Worm (Caenorhabditis elegans) whole organism, midembryonic: ENCODE results near the gene F54B11.4.

ENCODE experiments used
- T22C8.4 ChIP-seq: fragments of 200-800 bp; sonication (Bioruptor generic); IDR thresholded peaks from 2 replicates; pipeline ENCODE4 v1.3.6; 2022; ENCODE audit warnings: missing genetic modification characterization, missing compliant biosample characterization
- cog-1 ChIP-seq: sonication (generic microtip); optimal IDR thresholded peaks from 2 replicates; lab custom pipeline; 2016; ENCODE audit warnings: missing genetic modification characterization, missing compliant biosample characterization
- flt-1 ChIP-seq: fragments of 200-800 bp; sonication (Bioruptor generic); IDR thresholded peaks from 2 replicates; pipeline ENCODE4 v1.3.6; 2022; ENCODE audit warnings: missing genetic modification characterization, missing compliant biosample characterization
- klf-2 ChIP-seq: fragments of 200-800 bp; sonication (Bioruptor generic); conservative IDR thresholded peaks from 2 replicates; pipeline ENCODE4 v1.3.6; 2022; ENCODE audit warnings: missing genetic modification reagents, missing genetic modification characterization, missing compliant biosample characterization
- med-1 ChIP-seq: sonication (generic microtip); optimal IDR thresholded peaks from 2 replicates; lab custom pipeline; 2017; ENCODE audit warnings: missing genetic modification characterization, mild to moderate bottlenecking, missing compliant biosample characterization, antibody characterized with exemption, missing genetic modification reagents; ENCODE audit not compliant: insufficient read depth
- ref-1 ChIP-seq: fragments of 200-800 bp; sonication (Bioruptor generic); conservative IDR thresholded peaks from 2 replicates; pipeline ENCODE4 v1.3.6; 2022; ENCODE audit warnings: missing genetic modification reagents, missing genetic modification characterization, missing compliant biosample characterization
- tab-1 ChIP-seq: fragments of 200-800 bp; sonication (Bioruptor generic); IDR thresholded peaks from 2 replicates; pipeline ENCODE4 v1.3.6; 2022; ENCODE audit warnings: missing genetic modification characterization, missing compliant biosample characterization
- ztf-23 ChIP-seq: fragments of 200-800 bp; sonication (Bioruptor generic); IDR thresholded peaks from 2 replicates; pipeline ENCODE4 v1.3.6; 2022; ENCODE audit warnings: missing genetic modification reagents, missing genetic modification characterization, missing compliant biosample characterization
- ztf-29 ChIP-seq: fragments of 200-800 bp; sonication (Bioruptor generic); IDR thresholded peaks from 2 replicates; pipeline ENCODE4 v1.3.6; 2022; ENCODE audit warnings: missing genetic modification reagents, missing genetic modification characterization, missing compliant biosample characterization

F54B11.4 gene

DNA sequence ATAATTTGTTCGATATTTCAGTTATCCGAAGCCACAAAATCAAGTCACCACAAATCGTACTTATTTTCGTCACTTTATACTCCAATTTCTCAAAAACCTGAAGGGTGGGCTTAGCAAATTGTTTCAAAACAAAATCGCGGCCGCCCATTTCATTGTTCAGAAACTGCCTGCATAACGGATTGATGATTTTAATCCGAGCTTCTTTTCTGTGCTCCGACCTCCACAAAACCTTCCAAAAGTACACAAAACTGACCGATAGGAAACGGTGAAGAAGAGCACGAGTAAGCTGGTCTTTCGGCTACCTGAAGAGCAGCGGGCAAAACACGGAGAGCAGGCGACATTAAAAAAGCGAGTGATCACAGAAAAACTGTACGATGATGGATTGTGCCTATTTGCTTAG, 26.0 kb upstream of the F54B11.4 start, which contains the start of gene R01E6.2:
Gene R01E6.2 (minus strand): TSS at position 101 of the 400 bp plus-strand sequence.
- TF ChIP-seq flt-1 (GFP tag; lab: Robert Waterston, UW) = no peak

DNA sequence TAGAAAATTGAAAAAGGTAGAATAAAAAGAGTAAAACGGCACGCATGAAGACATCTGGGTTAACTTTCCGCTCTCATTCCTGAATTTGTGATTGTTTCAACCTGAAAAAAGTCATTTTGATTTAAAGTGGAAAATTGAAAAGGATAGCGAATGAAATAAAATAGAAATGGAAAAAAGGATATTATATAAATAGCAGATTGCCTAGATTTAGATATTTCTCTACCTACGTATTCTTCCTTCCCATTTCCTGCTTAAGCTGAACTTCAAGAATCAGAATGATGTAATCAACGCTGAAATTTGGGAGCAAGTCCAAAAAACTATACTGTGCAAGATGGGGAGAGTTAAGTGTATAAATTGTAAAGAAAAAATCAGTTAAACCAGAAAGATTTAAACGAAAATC, 22.6 kb upstream of the F54B11.4 start, which contains the start of gene R01E6.7:
Gene R01E6.7 (minus strand): TSS at position 101 of the 400 bp plus-strand sequence.
- TF ChIP-seq tab-1 (GFP tag; lab: Robert Waterston, UW) = no peak
- no peak for TF ChIP-seq cog-1 (tag; lab: Kevin White, UChicago)
- TF ChIP-seq ztf-23 (GFP tag; lab: Robert Waterston, UW) = no peak
- TF ChIP-seq med-1 (GFP tag; lab: Kevin White, UChicago) = no peak
- no peak for TF ChIP-seq flt-1 (GFP tag; lab: Robert Waterston, UW)
- no peak for TF ChIP-seq ztf-29 (GFP tag; lab: Robert Waterston, UW)
- TF ChIP-seq T22C8.4 (GFP tag; lab: Robert Waterston, UW) = no peak
- no peak for TF ChIP-seq ref-1 (GFP tag; lab: Robert Waterston, UW)
- no peak for TF ChIP-seq klf-2 (GFP tag; lab: Robert Waterston, UW)

DNA sequence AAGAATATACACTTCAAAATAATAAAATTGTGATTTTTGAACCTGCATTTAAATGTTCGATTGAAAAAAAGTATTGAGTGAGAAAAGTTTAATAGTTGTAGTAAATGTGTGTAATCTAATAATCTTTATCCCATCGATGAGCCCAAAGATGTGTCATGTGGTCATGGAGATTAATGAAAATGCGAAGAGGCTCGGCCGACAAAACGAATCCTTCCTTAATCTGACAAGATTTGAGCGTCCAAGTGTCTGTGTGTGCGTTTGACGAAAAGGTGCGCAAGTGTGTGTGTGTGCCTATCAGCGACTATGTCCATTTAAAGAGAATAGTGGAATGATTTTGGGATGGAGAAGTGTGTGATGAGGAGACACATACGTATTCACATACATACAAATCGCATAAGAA, 18.4 kb upstream of the F54B11.4 start:
- TF ChIP-seq ztf-23 (GFP tag; lab: Robert Waterston, UW) (no peak), ref-1 (GFP tag; lab: Robert Waterston, UW) (no peak), ztf-29 (GFP tag; lab: Robert Waterston, UW) (no peak), flt-1 (GFP tag; lab: Robert Waterston, UW) (no peak), T22C8.4 (GFP tag; lab: Robert Waterston, UW) (no peak), cog-1 (tag; lab: Kevin White, UChicago) (no peak), tab-1 (GFP tag; lab: Robert Waterston, UW) (no peak), klf-2 (GFP tag; lab: Robert Waterston, UW) (no peak), med-1 (GFP tag; lab: Kevin White, UChicago) (no peak)

DNA sequence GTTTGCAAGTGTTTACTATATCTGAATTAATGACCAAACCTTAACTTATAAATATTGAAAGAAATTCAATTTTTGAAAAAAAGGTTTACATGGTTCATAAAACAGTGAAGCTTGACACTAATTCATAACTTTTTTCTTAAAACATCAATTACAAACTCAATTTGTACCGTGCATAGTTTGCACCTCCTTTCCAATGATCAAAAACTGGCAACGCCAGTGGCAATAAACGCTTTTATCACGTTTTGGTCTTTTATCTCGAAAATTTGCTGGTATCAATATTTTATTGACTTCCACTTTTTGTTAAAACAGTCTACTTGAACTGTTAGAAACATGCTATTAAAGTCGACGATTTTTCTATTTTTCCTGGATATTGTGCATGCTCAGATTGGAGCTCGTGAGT, 14.0 kb upstream of the F54B11.4 start, which contains the start of gene F54B11.11:
Gene F54B11.11 (plus strand): TSS at position 301 of the 400 bp plus-strand sequence.
- no peak for TF ChIP-seq tab-1 (GFP tag; lab: Robert Waterston, UW)
- TF ChIP-seq ref-1 (GFP tag; lab: Robert Waterston, UW) = no peak
- TF ChIP-seq ztf-29 (GFP tag; lab: Robert Waterston, UW) = no peak
- no peak for TF ChIP-seq ztf-23 (GFP tag; lab: Robert Waterston, UW)

DNA sequence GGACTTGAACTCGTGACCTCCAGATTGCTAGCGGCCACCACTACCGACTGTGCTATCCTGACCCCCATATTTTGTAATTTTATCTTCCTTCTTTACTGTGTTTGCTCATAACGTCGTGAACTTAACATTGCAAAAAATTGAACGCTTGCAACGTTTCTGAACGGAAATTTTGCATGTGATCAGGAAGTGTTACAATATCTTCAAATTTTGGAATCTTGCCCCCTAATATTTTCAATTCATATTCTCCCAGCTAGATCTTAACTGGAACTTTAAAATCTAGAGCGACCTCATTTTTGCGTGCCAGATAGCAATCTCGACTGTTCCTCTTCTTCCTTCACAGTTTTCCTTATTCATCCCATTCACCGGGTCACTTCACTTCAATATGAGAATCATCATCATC, 10.6 kb upstream of the F54B11.4 start, which contains the start of gene F54B11.10:
Gene F54B11.10 (plus strand): TSS at position 301 of the 400 bp plus-strand sequence.
- TF ChIP-seq klf-2 (GFP tag; lab: Robert Waterston, UW) (no peak), med-1 (GFP tag; lab: Kevin White, UChicago) (no peak), flt-1 (GFP tag; lab: Robert Waterston, UW) (no peak), ztf-23 (GFP tag; lab: Robert Waterston, UW) (no peak), cog-1 (tag; lab: Kevin White, UChicago) (no peak), tab-1 (GFP tag; lab: Robert Waterston, UW) (no peak), ztf-29 (GFP tag; lab: Robert Waterston, UW) (no peak), ref-1 (GFP tag; lab: Robert Waterston, UW) (no peak)

DNA sequence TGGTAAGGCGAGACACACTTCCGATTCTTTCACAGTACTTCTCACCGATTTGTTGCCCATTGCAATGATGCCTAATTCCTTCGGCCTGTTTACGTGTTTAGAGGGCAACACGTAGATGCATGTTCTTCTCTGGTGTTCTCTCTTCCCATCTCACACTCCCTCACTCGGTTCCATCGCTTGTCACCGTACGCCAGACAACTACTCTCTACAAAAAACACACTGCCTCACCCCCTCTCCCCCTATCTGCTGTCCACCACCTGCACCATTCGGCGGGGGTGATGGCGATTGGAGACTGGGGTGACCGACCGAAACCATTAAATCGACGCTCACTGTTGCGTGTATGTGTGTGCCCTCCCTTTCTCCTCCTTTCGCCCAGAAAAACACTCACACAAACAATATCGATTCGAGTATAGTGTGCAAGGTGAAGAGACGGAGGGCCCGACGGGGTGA, 8.5 kb upstream of the F54B11.4 start:
- TF ChIP-seq cog-1 (tag; lab: Kevin White, UChicago) (peak; percentile 75), ztf-23 (GFP tag; lab: Robert Waterston, UW) (no peak), klf-2 (GFP tag; lab: Robert Waterston, UW) (no peak), tab-1 (GFP tag; lab: Robert Waterston, UW) (peak; percentile 75), ref-1 (GFP tag; lab: Robert Waterston, UW) (no peak), med-1 (GFP tag; lab: Kevin White, UChicago) (no peak), T22C8.4 (GFP tag; lab: Robert Waterston, UW) (peak; percentile 39; the same call in 1 of the 2 replicates), ztf-29 (GFP tag; lab: Robert Waterston, UW) (no peak), flt-1 (GFP tag; lab: Robert Waterston, UW) (peak; percentile 62; the same call in 1 of the 2 replicates)

DNA sequence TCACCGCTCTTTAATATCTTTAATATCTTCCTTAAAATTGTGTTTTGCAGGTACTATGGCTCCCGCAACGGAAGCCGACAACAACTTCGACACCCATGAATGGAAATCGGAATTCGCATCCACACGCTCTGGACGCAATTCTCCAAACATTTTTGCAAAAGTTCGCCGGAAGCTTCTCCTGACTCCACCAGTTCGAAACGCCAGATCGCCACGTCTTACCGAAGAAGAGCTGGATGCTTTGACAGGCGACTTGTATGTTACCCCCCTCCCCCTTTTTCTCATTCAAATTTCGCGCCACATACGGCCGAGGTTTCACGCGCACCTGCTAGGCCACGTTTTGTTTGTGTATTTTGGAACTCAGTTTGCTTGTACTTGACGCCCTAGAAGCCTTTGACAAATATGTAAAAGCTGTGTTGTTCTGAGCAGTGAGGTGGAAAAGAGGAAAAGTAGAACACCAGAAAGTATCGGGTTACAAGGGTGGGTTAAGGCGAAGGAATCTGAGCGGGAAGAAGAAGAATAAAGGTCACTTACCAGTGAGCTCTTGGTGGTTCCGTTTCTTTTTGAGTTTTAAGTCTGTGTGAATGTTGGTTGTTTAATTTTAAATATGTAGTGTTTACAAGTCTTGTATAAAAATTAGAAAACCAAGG, 7.6 kb upstream of the F54B11.4 start, which contains the start of gene unc-84:
Gene unc-84 (plus strand): TSS at position 51 of the 647 bp plus-strand sequence.
- TF ChIP-seq T22C8.4 (GFP tag; lab: Robert Waterston, UW) (no peak), tab-1 (GFP tag; lab: Robert Waterston, UW) (0 out of 2 replicates have a peak, but pooled peaks have one; percentile 39), klf-2 (GFP tag; lab: Robert Waterston, UW) (no peak), ref-1 (GFP tag; lab: Robert Waterston, UW) (no peak), flt-1 (GFP tag; lab: Robert Waterston, UW) (peak; percentile 42; the same call in 1 of the 2 replicates)

DNA sequence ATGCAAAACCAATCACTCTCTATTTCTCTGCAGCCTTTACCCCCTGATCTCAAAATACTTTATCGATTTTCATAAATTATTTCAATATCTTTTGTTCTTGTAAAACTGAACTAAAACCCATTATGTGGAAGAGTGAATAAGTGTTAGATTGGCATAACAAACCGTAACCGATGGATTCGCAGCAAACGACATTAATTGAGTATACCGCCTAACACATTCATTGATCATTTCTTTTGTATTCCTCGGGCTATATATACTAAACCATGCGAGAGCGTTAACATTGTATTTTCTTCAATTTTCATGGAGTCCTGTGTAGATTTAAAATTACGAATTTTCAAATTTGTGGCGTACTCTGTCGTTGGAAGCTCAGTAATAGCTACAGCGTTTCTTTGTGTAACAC, 2.7 kb upstream of the F54B11.4 start, which contains the start of gene col-9:
Gene col-9 (plus strand): TSS at position 301 of the 400 bp plus-strand sequence.
- no peak for TF ChIP-seq cog-1 (tag; lab: Kevin White, UChicago)
- TF ChIP-seq flt-1 (GFP tag; lab: Robert Waterston, UW) = no peak
- TF ChIP-seq ztf-29 (GFP tag; lab: Robert Waterston, UW) = no peak
- no peak for TF ChIP-seq med-1 (GFP tag; lab: Kevin White, UChicago)
- no peak for TF ChIP-seq ref-1 (GFP tag; lab: Robert Waterston, UW)
- no peak for TF ChIP-seq klf-2 (GFP tag; lab: Robert Waterston, UW)
- TF ChIP-seq T22C8.4 (GFP tag; lab: Robert Waterston, UW) = no peak
- TF ChIP-seq ztf-23 (GFP tag; lab: Robert Waterston, UW) = no peak
- no peak for TF ChIP-seq tab-1 (GFP tag; lab: Robert Waterston, UW)

DNA sequence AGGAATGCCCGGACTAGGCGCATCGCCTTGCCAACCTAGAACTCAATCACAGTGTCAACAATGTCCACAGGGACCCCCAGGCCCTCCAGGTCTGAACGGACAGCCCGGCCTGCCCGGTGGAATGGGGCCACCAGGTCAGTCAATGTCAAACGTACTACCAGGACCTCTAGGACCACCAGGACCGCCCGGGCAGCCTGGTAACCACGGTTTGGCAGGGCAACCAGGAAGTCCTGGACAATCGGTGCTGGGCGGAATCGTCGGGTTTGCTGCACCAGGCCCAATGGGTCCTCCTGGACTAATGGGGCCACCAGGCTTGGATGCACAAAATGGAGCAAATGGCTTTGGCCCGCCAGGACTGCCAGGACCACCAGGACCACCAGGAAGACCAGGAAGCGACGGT, 1.8 kb upstream of the F54B11.4 start:
- TF ChIP-seq T22C8.4 (GFP tag; lab: Robert Waterston, UW) (no peak), klf-2 (GFP tag; lab: Robert Waterston, UW) (no peak), cog-1 (tag; lab: Kevin White, UChicago) (no peak), tab-1 (GFP tag; lab: Robert Waterston, UW) (no peak), ztf-23 (GFP tag; lab: Robert Waterston, UW) (no peak), ztf-29 (GFP tag; lab: Robert Waterston, UW) (no peak), med-1 (GFP tag; lab: Kevin White, UChicago) (no peak), flt-1 (GFP tag; lab: Robert Waterston, UW) (no peak), ref-1 (GFP tag; lab: Robert Waterston, UW) (no peak)
